Worm (Caenorhabditis elegans) whole organism, mixed stage, embryonic: ENCODE results near the gene lips-2.

Experiments
- ceh-39 ChIP-seq: fragments of 150-350 bp; optimal IDR thresholded peaks from 2 replicates; lab custom pipeline; 2014; ENCODE audit warnings: missing biosample characterization, missing genetic modification characterization
- ceh-43 ChIP-seq: fragments of 200-800 bp; sonication (Bioruptor generic); optimal IDR thresholded peaks from 2 replicates; lab custom pipeline; 2018; ENCODE audit warnings: mild to moderate bottlenecking, missing genetic modification characterization, moderate library complexity, missing compliant biosample characterization
- ces-1 ChIP-seq: fragments of 150-350 bp; optimal IDR thresholded peaks from 2 replicates; lab custom pipeline; 2014; ENCODE audit warnings: missing biosample characterization, missing genetic modification reagents, missing genetic modification characterization
- lsy-2 ChIP-seq: fragments of 150-350 bp; optimal IDR thresholded peaks from 2 replicates; lab custom pipeline; 2014; ENCODE audit warnings: missing biosample characterization, missing genetic modification characterization
- nhr-12 ChIP-seq: fragments of 150-350 bp; optimal IDR thresholded peaks from 2 replicates; lab custom pipeline; 2014; ENCODE audit warnings: missing biosample characterization, missing genetic modification characterization
- nhr-237 ChIP-seq: fragments of 150-350 bp; optimal IDR thresholded peaks from 2 replicates; lab custom pipeline; 2014; ENCODE audit warnings: missing biosample characterization, missing genetic modification characterization
- pha-4 ChIP-seq: fragments of 150-350 bp; optimal IDR thresholded peaks from 2 replicates; lab custom pipeline; 2018; ENCODE audit warnings: missing biosample characterization, missing genetic modification reagents, missing genetic modification characterization
- snpc-4 ChIP-seq: fragments of 150-350 bp; optimal IDR thresholded peaks from 2 replicates; lab custom pipeline; 2014; ENCODE audit warnings: missing biosample characterization, missing genetic modification characterization
- unc-62 ChIP-seq: fragments of 150-350 bp; optimal IDR thresholded peaks from 2 replicates; lab custom pipeline; 2014; ENCODE audit warnings: missing biosample characterization, missing genetic modification reagents, missing genetic modification characterization
- zip-8 ChIP-seq: fragments of 150-350 bp; optimal IDR thresholded peaks from 2 replicates; lab custom pipeline; 2014; ENCODE audit warnings: missing biosample characterization, missing genetic modification characterization
- ztf-11 ChIP-seq: fragments of 150-350 bp; optimal IDR thresholded peaks from 2 replicates; lab custom pipeline; 2014; ENCODE audit warnings: missing biosample characterization, missing genetic modification characterization

- no peak for TF ChIP-seq nhr-237 (tag; lab: Kevin White, UChicago)
- no peak for TF ChIP-seq pha-4 (tag; lab: Kevin White, UChicago)
- TF ChIP-seq unc-62, result no peak
- no peak for TF ChIP-seq snpc-4 (tag; lab: Kevin White, UChicago)
- TF ChIP-seq lsy-2 (tag; lab: Kevin White, UChicago), result no peak
- no peak for TF ChIP-seq ztf-11 (tag; lab: Kevin White, UChicago)
- no peak for TF ChIP-seq nhr-12
- no peak for TF ChIP-seq zip-8 (tag; lab: Kevin White, UChicago)
- no peak for TF ChIP-seq ceh-43 (GFP tag; lab: Kevin White, UChicago)
- TF ChIP-seq ces-1, result no peak
- no peak for TF ChIP-seq ceh-39 (tag; lab: Kevin White, UChicago)
Measured at ce11 chrX:12282911-12283310, 2.7 kb upstream of the lips-2 start, which contains the start of gene C04B4.2.
